Worm (Caenorhabditis elegans) whole organism, mixed stage, embryonic: Measurements from ENCODE around the gene Y43F8C.15.

Experiments used
- M03D4.4 ChIP-seq: sonication (generic microtip); optimal IDR thresholded peaks from 2 replicates; lab custom pipeline; 2017; ENCODE audit warnings: mild to moderate bottlenecking, missing genetic modification characterization, missing compliant biosample characterization
- bed-3 ChIP-seq: fragments of 200-800 bp; sonication (Bioruptor generic); optimal IDR thresholded peaks from 3 replicates; lab custom pipeline; 2018; ENCODE audit warnings: mild to moderate bottlenecking, missing genetic modification characterization, moderate library complexity, missing compliant biosample characterization
- blmp-1 ChIP-seq: fragments of 150-350 bp; optimal IDR thresholded peaks from 2 replicates; lab custom pipeline; 2014; ENCODE audit warnings: missing biosample characterization, missing genetic modification characterization
- ceh-39 ChIP-seq: fragments of 150-350 bp; optimal IDR thresholded peaks from 2 replicates; lab custom pipeline; 2014; ENCODE audit warnings: missing biosample characterization, missing genetic modification characterization
- ceh-43 ChIP-seq: fragments of 200-800 bp; sonication (Bioruptor generic); optimal IDR thresholded peaks from 2 replicates; lab custom pipeline; 2018; ENCODE audit warnings: mild to moderate bottlenecking, missing genetic modification characterization, moderate library complexity, missing compliant biosample characterization
- ceh-83 ChIP-seq: fragments of 200-800 bp; sonication (Bioruptor generic); optimal IDR thresholded peaks from 2 replicates; lab custom pipeline; 2018; ENCODE audit warnings: mild to moderate bottlenecking, missing genetic modification characterization, missing compliant biosample characterization
- ces-1 ChIP-seq: fragments of 150-350 bp; optimal IDR thresholded peaks from 2 replicates; lab custom pipeline; 2014; ENCODE audit warnings: missing biosample characterization, missing genetic modification reagents, missing genetic modification characterization
- cnd-1 ChIP-seq: fragments of 200-800 bp; sonication (Bioruptor generic); optimal IDR thresholded peaks from 2 replicates; lab custom pipeline; 2018; ENCODE audit warnings: mild to moderate bottlenecking, missing genetic modification characterization, missing compliant biosample characterization
- drap-1 ChIP-seq: fragments of 200-800 bp; sonication (Bioruptor generic); optimal IDR thresholded peaks from 3 replicates; lab custom pipeline; 2018; ENCODE audit warnings: mild to moderate bottlenecking, missing genetic modification characterization, missing compliant biosample characterization
- elt-1 ChIP-seq: sonication (generic microtip); optimal IDR thresholded peaks from 2 replicates; lab custom pipeline; 2017; ENCODE audit warnings: missing genetic modification characterization, mild to moderate bottlenecking, missing compliant biosample characterization, antibody characterized with exemption, moderate library complexity, borderline replicate concordance; ENCODE audit not compliant: insufficient read depth
- elt-3 ChIP-seq: fragments of 150-350 bp; optimal IDR thresholded peaks from 2 replicates; lab custom pipeline; 2014; ENCODE audit warnings: missing biosample characterization, missing genetic modification characterization
- flh-1 ChIP-seq: fragments of 200-800 bp; sonication (Bioruptor generic); optimal IDR thresholded peaks from 2 replicates; lab custom pipeline; 2018; ENCODE audit warnings: mild to moderate bottlenecking, missing genetic modification characterization, moderate library complexity, missing compliant biosample characterization
- ham-2 ChIP-seq: fragments of 200-800 bp; sonication (Bioruptor generic); optimal IDR thresholded peaks from 2 replicates; lab custom pipeline; 2018; ENCODE audit warnings: mild to moderate bottlenecking, missing genetic modification characterization, missing compliant biosample characterization
- hlh-1 ChIP-seq: fragments of 150-350 bp; optimal IDR thresholded peaks from 2 replicates; lab custom pipeline; 2014; ENCODE audit warnings: missing biosample characterization, missing genetic modification reagents, missing genetic modification characterization
- lin-32 ChIP-seq: fragments of 200-800 bp; sonication (Bioruptor generic); optimal IDR thresholded peaks from 2 replicates; lab custom pipeline; 2018; ENCODE audit warnings: mild to moderate bottlenecking, missing genetic modification characterization, missing compliant biosample characterization
- lsy-2 ChIP-seq: fragments of 150-350 bp; optimal IDR thresholded peaks from 2 replicates; lab custom pipeline; 2014; ENCODE audit warnings: missing biosample characterization, missing genetic modification characterization
- mab-5 ChIP-seq: fragments of 150-350 bp; optimal IDR thresholded peaks from 2 replicates; lab custom pipeline; 2014; ENCODE audit warnings: missing biosample characterization, missing genetic modification characterization
- mep-1 ChIP-seq: fragments of 150-350 bp; optimal IDR thresholded peaks from 2 replicates; lab custom pipeline; 2017; ENCODE audit warnings: missing biosample characterization, missing genetic modification reagents, missing genetic modification characterization, inconsistent platforms
- mls-2 ChIP-seq: sonication (generic microtip); optimal IDR thresholded peaks from 2 replicates; lab custom pipeline; 2016; ENCODE audit warnings: mild to moderate bottlenecking, missing genetic modification characterization, moderate library complexity, missing compliant biosample characterization
- nhr-2 ChIP-seq: fragments of 150-350 bp; optimal IDR thresholded peaks from 2 replicates; lab custom pipeline; 2014; ENCODE audit warnings: missing biosample characterization, missing genetic modification characterization
- nhr-237 ChIP-seq: fragments of 150-350 bp; optimal IDR thresholded peaks from 2 replicates; lab custom pipeline; 2014; ENCODE audit warnings: missing biosample characterization, missing genetic modification characterization
- nhr-76 ChIP-seq: sonication (generic microtip); optimal IDR thresholded peaks from 2 replicates; lab custom pipeline; 2017; ENCODE audit warnings: missing biosample characterization, missing genetic modification characterization
- pha-4 ChIP-seq: fragments of 150-350 bp; optimal IDR thresholded peaks from 2 replicates; lab custom pipeline; 2018; ENCODE audit warnings: missing biosample characterization, missing genetic modification reagents, missing genetic modification characterization
- sem-2 ChIP-seq: fragments of 200-800 bp; sonication (Bioruptor generic); optimal IDR thresholded peaks from 2 replicates; lab custom pipeline; 2018; ENCODE audit warnings: mild to moderate bottlenecking, missing genetic modification characterization, missing compliant biosample characterization
- snpc-4 ChIP-seq: fragments of 150-350 bp; optimal IDR thresholded peaks from 2 replicates; lab custom pipeline; 2014; ENCODE audit warnings: missing biosample characterization, missing genetic modification characterization
- sptf-1 ChIP-seq: sonication (generic microtip); optimal IDR thresholded peaks from 2 replicates; lab custom pipeline; 2017; ENCODE audit warnings: mild to moderate bottlenecking, missing genetic modification characterization, moderate library complexity, missing compliant biosample characterization
- tbx-8 ChIP-seq: fragments of 200-800 bp; sonication (Bioruptor generic); optimal IDR thresholded peaks from 2 replicates; lab custom pipeline; 2018; ENCODE audit warnings: mild to moderate bottlenecking, missing genetic modification characterization, moderate library complexity, missing compliant biosample characterization
- unc-120 ChIP-seq: sonication (generic microtip); optimal IDR thresholded peaks from 2 replicates; lab custom pipeline; 2017; ENCODE audit warnings: missing genetic modification characterization, missing compliant biosample characterization; ENCODE audit not compliant: poor library complexity, severe bottlenecking
- unc-62 ChIP-seq: fragments of 150-350 bp; optimal IDR thresholded peaks from 2 replicates; lab custom pipeline; 2014; ENCODE audit warnings: missing biosample characterization, missing genetic modification reagents, missing genetic modification characterization
- zip-8 ChIP-seq: fragments of 150-350 bp; optimal IDR thresholded peaks from 2 replicates; lab custom pipeline; 2014; ENCODE audit warnings: missing biosample characterization, missing genetic modification characterization

The Y43F8C.15 gene

ce11 chrV:19691271-19691886, 19.0 kb downstream of the Y43F8C.15 start:
- TF ChIP-seq ceh-83 (GFP tag; lab: Kevin White, UChicago) (no peak), snpc-4 (no peak), lsy-2 (tag; lab: Kevin White, UChicago) (no peak)

DNA sequence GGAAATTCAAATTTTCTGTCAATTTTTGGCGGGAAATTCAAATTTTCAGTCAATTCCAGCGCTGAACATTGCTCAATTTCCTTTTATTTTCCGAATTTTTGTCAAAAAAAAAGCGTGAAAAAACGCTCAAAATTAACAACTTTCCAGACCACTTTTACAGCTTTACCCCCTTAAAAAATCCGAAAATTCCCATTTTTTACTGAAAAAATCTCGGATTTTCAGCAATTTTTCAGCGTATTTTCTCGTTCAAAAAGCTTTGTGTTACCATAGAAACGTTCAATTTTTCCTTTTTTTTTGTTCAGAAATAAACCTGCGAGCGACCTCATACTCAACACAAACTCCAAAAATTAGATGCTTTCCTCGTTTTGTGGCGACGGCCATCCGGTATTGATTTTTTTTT, 35.9 kb downstream of the Y43F8C.15 start, which contains the start of gene mrp-7:
TSS of gene mrp-7 (plus strand) at position 301 of the 400 bp plus-strand sequence.
- no peak for TF ChIP-seq bed-3 (GFP tag; lab: Kevin White, UChicago)
- TF ChIP-seq nhr-237 (tag; lab: Kevin White, UChicago), result no peak
- no peak for TF ChIP-seq zip-8 (tag; lab: Kevin White, UChicago)

DNA sequence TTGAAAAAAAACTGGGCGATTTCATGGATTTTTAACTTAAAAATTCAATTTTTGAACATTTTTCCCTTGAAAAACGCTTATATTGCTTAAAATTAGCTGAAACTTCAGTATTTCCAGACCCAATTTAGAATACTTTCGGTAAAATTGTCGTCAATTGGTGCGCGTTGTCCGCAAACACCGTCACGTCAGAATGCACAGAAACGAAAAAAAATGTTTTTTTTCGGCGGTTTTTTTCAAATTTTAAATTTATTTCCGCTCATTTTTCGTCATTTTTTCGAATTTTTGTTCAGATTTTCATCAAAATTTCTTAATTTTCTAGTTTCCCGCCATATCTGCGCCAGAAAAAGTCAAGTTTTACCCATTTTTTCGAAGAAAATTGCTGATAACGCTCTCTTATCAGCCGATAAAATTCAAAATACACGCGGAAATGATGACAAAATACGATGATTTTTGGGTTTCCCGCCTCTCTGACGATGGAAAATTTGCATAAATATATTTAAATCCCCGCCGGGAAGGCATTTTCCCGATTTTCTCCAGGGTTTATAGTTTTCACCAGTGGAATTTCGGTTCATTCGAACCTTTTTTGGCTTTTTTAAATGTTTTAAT, 37.0 kb downstream of the Y43F8C.15 start:
- no peak for TF ChIP-seq lsy-2 (tag; lab: Kevin White, UChicago)
- TF ChIP-seq nhr-2 (tag; lab: Kevin White, UChicago), result no peak
- TF ChIP-seq sptf-1, result no peak
- TF ChIP-seq ceh-83 (GFP tag; lab: Kevin White, UChicago), result no peak
- TF ChIP-seq mls-2, result no peak
- no peak for TF ChIP-seq ham-2 (GFP tag; lab: Kevin White, UChicago)
- TF ChIP-seq nhr-237 (tag; lab: Kevin White, UChicago), result no peak
- TF ChIP-seq lin-32 (GFP tag; lab: Kevin White, UChicago), result no peak
- no peak for TF ChIP-seq ceh-43
- no peak for TF ChIP-seq ceh-39
- TF ChIP-seq M03D4.4, result no peak
- TF ChIP-seq mep-1 (tag; lab: Kevin White, UChicago), result no peak
- no peak for TF ChIP-seq pha-4 (tag; lab: Kevin White, UChicago)
- no peak for TF ChIP-seq unc-62
- TF ChIP-seq ces-1 (GFP tag; lab: Kevin White, UChicago), result no peak
- TF ChIP-seq sem-2 (GFP tag; lab: Kevin White, UChicago), result no peak
- no peak for TF ChIP-seq bed-3 (GFP tag; lab: Kevin White, UChicago)

DNA sequence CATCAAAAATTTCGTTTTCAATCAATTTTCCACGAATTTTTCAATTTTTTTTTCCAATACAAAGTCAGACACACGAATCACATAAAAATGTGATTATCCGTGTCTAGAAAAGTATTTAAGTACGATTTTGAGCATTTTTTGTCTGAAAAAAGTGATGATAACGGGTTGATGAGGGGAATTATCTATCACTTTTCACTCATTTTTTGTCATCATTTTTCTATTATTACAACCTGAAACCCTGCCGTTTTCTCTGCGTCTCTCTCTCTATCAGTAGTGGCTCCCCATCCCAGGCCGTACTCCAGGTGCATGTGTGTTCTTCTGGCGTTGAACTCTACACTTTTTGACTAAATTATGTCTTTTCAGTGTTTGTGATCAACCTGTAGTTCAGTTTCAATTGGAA, 38.1 kb downstream of the Y43F8C.15 start:
- no peak for TF ChIP-seq flh-1
- no peak for TF ChIP-seq drap-1 (GFP tag; lab: Kevin White, UChicago)
- TF ChIP-seq lin-32 (GFP tag; lab: Kevin White, UChicago), result no peak
- TF ChIP-seq nhr-237 (tag; lab: Kevin White, UChicago), result no peak
- TF ChIP-seq nhr-76 (tag; lab: Kevin White, UChicago), result no peak
- no peak for TF ChIP-seq mls-2
- TF ChIP-seq elt-1, result no peak
- no peak for TF ChIP-seq blmp-1 (tag; lab: Kevin White, UChicago)
- TF ChIP-seq ces-1 (GFP tag; lab: Kevin White, UChicago), result no peak
- TF ChIP-seq hlh-1, result no peak
- TF ChIP-seq ham-2 (GFP tag; lab: Kevin White, UChicago), result no peak
- no peak for TF ChIP-seq tbx-8 (GFP tag; lab: Kevin White, UChicago)
- TF ChIP-seq mab-5 (tag; lab: Kevin White, UChicago), result no peak
- no peak for TF ChIP-seq elt-3
- no peak for TF ChIP-seq ceh-83 (GFP tag; lab: Kevin White, UChicago)
- no peak for TF ChIP-seq cnd-1
- no peak for TF ChIP-seq ceh-39
- TF ChIP-seq sem-2 (GFP tag; lab: Kevin White, UChicago), result no peak
- TF ChIP-seq, all 35 proteins: peak for 0

DNA sequence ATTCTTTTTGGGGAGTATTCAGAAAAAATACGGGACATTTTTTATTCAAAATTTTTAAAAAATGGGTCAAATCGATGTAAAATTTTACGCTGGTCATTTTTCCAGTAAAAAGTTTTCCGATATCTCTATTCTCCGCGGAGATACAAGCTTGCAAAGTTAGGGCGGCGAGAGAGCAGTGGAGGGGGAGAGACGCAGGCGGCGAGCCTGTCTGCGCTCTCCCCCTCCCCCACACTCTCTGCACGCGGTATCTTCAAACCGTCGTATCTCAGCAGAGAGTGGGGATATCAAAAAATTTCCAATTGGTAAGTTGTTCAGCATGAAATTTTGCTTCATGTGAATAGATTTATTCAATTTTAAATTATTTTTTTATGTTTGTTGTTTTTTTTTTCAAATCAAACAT, 38.6 kb downstream of the Y43F8C.15 start:
- TF ChIP-seq elt-3 (no peak), ceh-83 (GFP tag; lab: Kevin White, UChicago) (no peak), unc-120 (tag; lab: Kevin White, UChicago) (no peak), lin-32 (GFP tag; lab: Kevin White, UChicago) (no peak), mls-2 (no peak), snpc-4 (no peak)
- TF ChIP-seq, all 35 proteins: peak for 0
